Fruit fly (Drosophila melanogaster) whole organism, embryonic: ENCODE measurements around the gene CG17754.

Experiments
- ATbp ChIP-seq: fragments of 200-800 bp; sonication (Bioruptor generic); optimal IDR thresholded peaks from 2 replicates; lab custom pipeline; 2017; ENCODE audit warnings: missing biosample characterization, mild to moderate bottlenecking, missing genetic modification characterization, missing genetic modification reagents
- C15 ChIP-seq: fragments of 200-800 bp; sonication (Bioruptor generic); IDR thresholded peaks from 3 replicates; pipeline ENCODE4 v1.3.6; 2022; ENCODE audit warnings: missing biosample characterization, missing genetic modification characterization
- CG10462 ChIP-seq: fragments of 200-800 bp; sonication (Bioruptor generic); optimal IDR thresholded peaks from 2 replicates; lab custom pipeline; 2016; ENCODE audit warnings: missing biosample characterization, missing genetic modification characterization
- CG11560 ChIP-seq: fragments of 200-800 bp; sonication (Bioruptor generic); IDR thresholded peaks from 3 replicates; pipeline ENCODE4 v1.3.6; 2022; ENCODE audit warnings: missing biosample characterization, missing genetic modification characterization
- CG11723 ChIP-seq: fragments of 200-800 bp; sonication (Bioruptor generic); optimal IDR thresholded peaks from 2 replicates; lab custom pipeline; 2017; ENCODE audit warnings: missing biosample characterization, mild to moderate bottlenecking, missing genetic modification characterization
- CG12219 ChIP-seq: fragments of 200-800 bp; sonication (Bioruptor generic); optimal IDR thresholded peaks from 3 replicates; lab custom pipeline; 2018; ENCODE audit warnings: missing biosample characterization, mild to moderate bottlenecking, missing genetic modification characterization
- CG12391 ChIP-seq: fragments of 200-800 bp; sonication (Bioruptor generic); optimal IDR thresholded peaks from 3 replicates; lab custom pipeline; 2018; ENCODE audit warnings: missing biosample characterization, mild to moderate bottlenecking, missing genetic modification characterization, moderate library complexity
- CG12769 ChIP-seq: fragments of 200-800 bp; sonication (Bioruptor generic); optimal IDR thresholded peaks from 2 replicates; lab custom pipeline; 2019; ENCODE audit warnings: missing biosample characterization, mild to moderate bottlenecking, missing genetic modification characterization, moderate library complexity
- CG13123 ChIP-seq: fragments of 200-800 bp; sonication (Bioruptor generic); optimal IDR thresholded peaks from 2 replicates; lab custom pipeline; 2016; ENCODE audit warnings: missing biosample characterization, missing genetic modification characterization
- CG15514 ChIP-seq: fragments of 200-800 bp; sonication (Bioruptor generic); optimal IDR thresholded peaks from 3 replicates; lab custom pipeline; 2017; ENCODE audit warnings: missing biosample characterization, missing genetic modification characterization, mild to moderate bottlenecking, moderate library complexity, missing genetic modification reagents
- CG16815 ChIP-seq: fragments of 200-800 bp; sonication (Bioruptor generic); optimal IDR thresholded peaks from 3 replicates; lab custom pipeline; 2017; ENCODE audit warnings: missing biosample characterization, mild to moderate bottlenecking, missing genetic modification characterization
- CG18619 ChIP-seq: fragments of 200-800 bp; sonication (Bioruptor generic); optimal IDR thresholded peaks from 3 replicates; lab custom pipeline; 2017; ENCODE audit warnings: missing biosample characterization, mild to moderate bottlenecking, missing genetic modification characterization
- CG2875 ChIP-seq: fragments of 200-800 bp; sonication (Bioruptor generic); optimal IDR thresholded peaks from 2 replicates; lab custom pipeline; 2017; ENCODE audit warnings: missing biosample characterization, mild to moderate bottlenecking, missing genetic modification characterization, missing genetic modification reagents
- CG30403 ChIP-seq: fragments of 200-800 bp; sonication (Bioruptor generic); optimal IDR thresholded peaks from 3 replicates; lab custom pipeline; 2016; ENCODE audit warnings: missing biosample characterization, missing genetic modification characterization
- CG31365 ChIP-seq: fragments of 200-800 bp; sonication (Bioruptor generic); optimal IDR thresholded peaks from 2 replicates; lab custom pipeline; 2018; ENCODE audit warnings: missing biosample characterization, mild to moderate bottlenecking, missing genetic modification characterization
- CG33213 ChIP-seq: fragments of 200-800 bp; sonication (Bioruptor generic); optimal IDR thresholded peaks from 3 replicates; lab custom pipeline; 2016; ENCODE audit warnings: missing biosample characterization, missing genetic modification characterization
- CG3847 ChIP-seq: fragments of 200-800 bp; sonication (Bioruptor generic); IDR thresholded peaks from 2 replicates; pipeline ENCODE4 v1.3.6; 2022; ENCODE audit warnings: missing biosample characterization, missing genetic modification characterization
- CG4360 ChIP-seq: fragments of 200-800 bp; sonication (Bioruptor generic); IDR thresholded peaks from 2 replicates; pipeline ENCODE4 v1.3.6; 2022; ENCODE audit warnings: missing biosample characterization, missing genetic modification characterization
- CG6765 ChIP-seq: fragments of 200-800 bp; sonication (Bioruptor generic); optimal IDR thresholded peaks from 3 replicates; lab custom pipeline; 2017; ENCODE audit warnings: missing biosample characterization, mild to moderate bottlenecking, missing genetic modification characterization
- CG6791 ChIP-seq: fragments of 200-800 bp; sonication (Bioruptor generic); IDR thresholded peaks from 3 replicates; pipeline ENCODE4 v1.3.6; 2022; ENCODE audit warnings: missing biosample characterization, missing genetic modification characterization; ENCODE audit not compliant: partially characterized antibody
- CG8944 ChIP-seq: fragments of 200-800 bp; sonication (Bioruptor generic); optimal IDR thresholded peaks from 3 replicates; lab custom pipeline; 2016; ENCODE audit warnings: missing biosample characterization, missing genetic modification characterization
- CoRest ChIP-seq: fragments of 200-800 bp; sonication (Bioruptor generic); optimal IDR thresholded peaks from 3 replicates; lab custom pipeline; 2018; ENCODE audit warnings: missing biosample characterization, mild to moderate bottlenecking, missing genetic modification characterization, moderate library complexity
- Jarid2 ChIP-seq: fragments of 200-800 bp; sonication (Bioruptor generic); optimal IDR thresholded peaks from 3 replicates; lab custom pipeline; 2017; ENCODE audit warnings: mild to moderate bottlenecking, missing biosample characterization, missing genetic modification reagents, missing genetic modification characterization
- Neu2 ChIP-seq: fragments of 200-800 bp; sonication (Bioruptor generic); optimal IDR thresholded peaks from 3 replicates; lab custom pipeline; 2016; ENCODE audit warnings: missing biosample characterization, missing genetic modification characterization, borderline replicate concordance
- Nf-YA ChIP-seq: fragments of 200-800 bp; sonication (Bioruptor generic); IDR thresholded peaks from 2 replicates; pipeline ENCODE4 v1.3.6; 2022; ENCODE audit warnings: missing biosample characterization, missing genetic modification characterization
- Optix ChIP-seq: fragments of 200-800 bp; sonication (Bioruptor generic); IDR thresholded peaks from 3 replicates; pipeline ENCODE4 v1.3.6; 2022; ENCODE audit warnings: missing biosample characterization, missing genetic modification characterization
- Pdp1 ChIP-seq, 2 experiments: fragments of 200-800 bp; sonication (Bioruptor generic); optimal IDR thresholded peaks; 3 replicates each; lab custom pipeline; 2016; ENCODE audit warnings: missing biosample characterization in 2 of 2, missing genetic modification characterization in 2 of 2, mild to moderate bottlenecking in 1 of 2, moderate library complexity in 1 of 2
- Rx ChIP-seq: fragments of 200-800 bp; sonication (Bioruptor generic); IDR thresholded peaks from 2 replicates; pipeline ENCODE4 v1.3.6; 2022; ENCODE audit warnings: missing biosample characterization, missing genetic modification characterization
- bab2 ChIP-seq: fragments of 200-800 bp; sonication (Bioruptor generic); optimal IDR thresholded peaks from 2 replicates; lab custom pipeline; 2016; ENCODE audit warnings: missing biosample characterization, missing genetic modification characterization
- cwo ChIP-seq: fragments of 200-800 bp; sonication (Bioruptor generic); optimal IDR thresholded peaks from 3 replicates; lab custom pipeline; 2017; ENCODE audit warnings: missing biosample characterization, missing genetic modification characterization, mild to moderate bottlenecking, moderate library complexity, missing genetic modification reagents
- danr ChIP-seq: fragments of 200-800 bp; sonication (Bioruptor generic); IDR thresholded peaks from 2 replicates; pipeline ENCODE4 v1.3.6; 2022; ENCODE audit warnings: missing biosample characterization, missing genetic modification characterization
- en ChIP-seq: fragments of 200-800 bp; sonication (Bioruptor generic); optimal IDR thresholded peaks from 2 replicates; lab custom pipeline; 2016; ENCODE audit warnings: missing biosample characterization, missing genetic modification characterization
- ind ChIP-seq: fragments of 200-800 bp; sonication (Bioruptor generic); optimal IDR thresholded peaks from 3 replicates; lab custom pipeline; 2016; ENCODE audit warnings: missing biosample characterization, missing genetic modification characterization
- insv ChIP-seq, 2 experiments: fragments of 200-800 bp; sonication (Bioruptor generic); optimal IDR thresholded peaks; 3 replicates each; lab custom pipeline; 2016 to 2018; ENCODE audit warnings: missing biosample characterization in 2 of 2, missing genetic modification characterization in 2 of 2
- inv ChIP-seq: fragments of 200-800 bp; sonication (Bioruptor generic); IDR thresholded peaks from 2 replicates; pipeline ENCODE4 v1.3.6; 2022; ENCODE audit warnings: missing biosample characterization, missing genetic modification characterization; ENCODE audit not compliant: partially characterized antibody
- klu ChIP-seq: fragments of 200-800 bp; sonication (Bioruptor generic); IDR thresholded peaks from 2 replicates; pipeline ENCODE4 v1.3.6; 2022; ENCODE audit warnings: missing biosample characterization, missing genetic modification characterization
- nerfin-2 ChIP-seq: fragments of 200-800 bp; sonication (Bioruptor generic); IDR thresholded peaks from 2 replicates; pipeline ENCODE4 v1.3.6; 2022; ENCODE audit warnings: missing biosample characterization, missing genetic modification characterization; ENCODE audit not compliant: partially characterized antibody
- oc ChIP-seq: fragments of 200-800 bp; sonication (Bioruptor generic); optimal IDR thresholded peaks from 2 replicates; lab custom pipeline; 2018; ENCODE audit warnings: missing biosample characterization, mild to moderate bottlenecking, missing genetic modification characterization, moderate library complexity
- org-1 ChIP-seq: fragments of 200-800 bp; sonication (Bioruptor generic); optimal IDR thresholded peaks from 2 replicates; lab custom pipeline; 2017; ENCODE audit warnings: missing biosample characterization, missing genetic modification characterization
- pb ChIP-seq: fragments of 200-800 bp; sonication (Bioruptor generic); optimal IDR thresholded peaks from 3 replicates; lab custom pipeline; 2016; ENCODE audit warnings: missing biosample characterization, missing genetic modification characterization
- pzg ChIP-seq: fragments of 200-800 bp; sonication (Bioruptor generic); optimal IDR thresholded peaks from 3 replicates; lab custom pipeline; 2018; ENCODE audit warnings: missing biosample characterization, mild to moderate bottlenecking, missing genetic modification characterization, moderate library complexity
- rib ChIP-seq: fragments of 200-800 bp; sonication (Bioruptor generic); IDR thresholded peaks from 2 replicates; pipeline ENCODE4 v1.3.6; 2022; ENCODE audit warnings: missing biosample characterization, missing genetic modification characterization
- row ChIP-seq: fragments of 200-800 bp; sonication (Bioruptor generic); IDR thresholded peaks from 3 replicates; pipeline ENCODE4 v1.3.6; 2022; ENCODE audit warnings: missing biosample characterization, missing genetic modification characterization
- seq ChIP-seq: fragments of 200-800 bp; sonication (Bioruptor generic); IDR thresholded peaks from 2 replicates; pipeline ENCODE4 v1.3.6; 2022; ENCODE audit warnings: missing biosample characterization, missing genetic modification characterization
- slp2 ChIP-seq: fragments of 200-800 bp; sonication (Bioruptor generic); optimal IDR thresholded peaks from 2 replicates; lab custom pipeline; 2016; ENCODE audit warnings: missing biosample characterization, missing genetic modification characterization
- vvl ChIP-seq: fragments of 200-800 bp; sonication (Bioruptor generic); IDR thresholded peaks from 2 replicates; pipeline ENCODE4 v1.3.6; 2022; ENCODE audit warnings: missing biosample characterization, missing genetic modification characterization
- zf30C ChIP-seq: fragments of 200-800 bp; sonication (Bioruptor generic); optimal IDR thresholded peaks from 3 replicates; lab custom pipeline; 2018; ENCODE audit warnings: missing biosample characterization, mild to moderate bottlenecking, missing genetic modification characterization

CG17754 gene

dm6 chrX:9201080-9201479 is 49.1 kb upstream of the CG17754 start (continued):
- peak; percentile 19 for TF ChIP-seq CG15514 (GFP tag; lab: Kevin White, UChicago)
- TF ChIP-seq zf30C (GFP tag; lab: Kevin White, UChicago), result no peak
- TF ChIP-seq CG10462, result no peak
- TF ChIP-seq CG12219 (GFP tag; lab: Kevin White, UChicago), result no peak

dm6 chrX:9201866-9202681 is 48.1 kb upstream of the CG17754 start:
- TF ChIP-seq CG13123 (GFP tag; lab: Kevin White, UChicago) (no peak), CG33213 (no peak), vvl (GFP tag; lab: Robert Waterston, UW) (peak; percentile 82), CG3847 (GFP tag; lab: Robert Waterston, UW) (peak; percentile 90), ATbp (GFP tag; lab: Kevin White, UChicago) (peak; percentile 19), slp2 (GFP tag; lab: Kevin White, UChicago) (no peak), nerfin-2 (no peak), Jarid2 (GFP tag; lab: Kevin White, UChicago) (peak; percentile 47), C15 (GFP tag; lab: Robert Waterston, UW) (peak; percentile 70), inv (GFP tag; lab: Robert Waterston, UW) (no peak), pzg (peak; percentile 13), klu (GFP tag; lab: Robert Waterston, UW) (peak; percentile 60; the same call in 1 of the 2 replicates), pb (GFP tag; lab: Kevin White, UChicago) (no peak), Neu2 (GFP tag; lab: Kevin White, UChicago) (no peak), CG16815 (GFP tag; lab: Kevin White, UChicago) (peak; percentile 68), CG10462 (no peak), CG18619 (peak; percentile 71), CG30403 (GFP tag; lab: Kevin White, UChicago) (peak; percentile 54), Pdp1 (GFP tag; optimal IDR thresholded peaks at IDR 0.05; lab: Kevin White, UChicago) (no peak), CoRest (peak; percentile 76), seq (GFP tag; lab: Robert Waterston, UW) (no peak), CG11723 (GFP tag; lab: Kevin White, UChicago) (peak; percentile 51), rib (GFP tag; lab: Robert Waterston, UW) (peak; percentile 90), CG8944 (GFP tag; lab: Kevin White, UChicago) (no peak), danr (GFP tag; lab: Robert Waterston, UW) (peak; percentile 72), CG31365 (tag; lab: Kevin White, UChicago) (peak; percentile 32), insv (GFP tag; optimal IDR thresholded peaks at IDR 0.05; lab: Kevin White, UChicago) (peak in 1 of 2 experiments; percentile 15), Rx (peak; percentile 63), CG11560 (tag; lab: Robert Waterston, UW) (peak; percentile 79), org-1 (peak; percentile 29), bab2 (GFP tag; lab: Kevin White, UChicago) (peak; percentile 11), CG6791 (GFP tag; lab: Robert Waterston, UW) (no peak), CG6765 (GFP tag; lab: Kevin White, UChicago) (peak; percentile 78), oc (tag; lab: Kevin White, UChicago) (no peak), CG4360 (GFP tag; lab: Robert Waterston, UW) (no peak; the same call in 1 of the 2 replicates), en (GFP tag; lab: Kevin White, UChicago) (no peak), ind (GFP tag; lab: Kevin White, UChicago) (peak; percentile 51), cwo (peak; percentile 83), Nf-YA (GFP tag; lab: Robert Waterston, UW) (peak; percentile 47; the same call in 1 of the 2 replicates), CG12391 (tag; lab: Kevin White, UChicago) (peak; percentile 76), CG2875 (GFP tag; lab: Kevin White, UChicago) (no peak), CG12769 (tag; lab: Kevin White, UChicago) (peak; percentile 82), row (GFP tag; lab: Robert Waterston, UW) (peak; percentile 84), Optix (peak; percentile 45; the same call in 1 of the 3 replicates)
